Comparison of ENCODE assay signal across 3 fruit fly cellular contexts in genomic region chr3R:20318166-20318690, dm6.
TF ChIP-seq lines count a peak whose summit lies in the region.

No protein-coding gene starts in this region.

- TF ChIP-seq CTCF in whole organism, embryonic (GFP tag; optimal IDR thresholded peaks at IDR 0.05; lab: Kevin White, UChicago): no peak

TF ChIP-seq in whole organism, embryonic, 481 proteins besides CTCF, POLR2A, EP300 and RAD21:
- TF ChIP-seq CG32532 (GFP tag; IDR thresholded peaks at IDR 0.05; lab: Robert Waterston, UW) (0 out of 2 replicates have a peak, but pooled peaks have one; percentile 7), CG2120 (GFP tag; optimal IDR thresholded peaks at IDR 0.05; lab: Kevin White, UChicago) (peak; percentile 6), Med (GFP tag; lab: Kevin White, UChicago) (peak; percentile 77), CG30431 (GFP tag; optimal IDR thresholded peaks at IDR 0.05; lab: Kevin White, UChicago) (no peak), CG10274 (GFP tag; optimal IDR thresholded peaks at IDR 0.05; lab: Kevin White, UChicago) (peak; percentile 94), CG2129 (GFP tag; IDR thresholded peaks at IDR 0.05; lab: Robert Waterston, UW; ENCODE audit: partially characterized antibody) (no peak), CG15269 (tag; optimal IDR thresholded peaks at IDR 0.05; lab: Kevin White, UChicago) (peak; percentile 16), usp (GFP tag; optimal IDR thresholded peaks at IDR 0.05; lab: Kevin White, UChicago) (no peak), CG18599 (GFP tag; optimal IDR thresholded peaks at IDR 0.05; lab: Kevin White, UChicago) (peak; percentile 3)
TF ChIP-seq in whole organism, embryonic: peak in this region for 6.

TF ChIP-seq in whole organism, prepupa, 60 proteins besides CTCF, POLR2A, EP300 and RAD21:
- no peak for TF ChIP-seq Eip75B (GFP tag; optimal IDR thresholded peaks at IDR 0.05; lab: Kevin White, UChicago)
- TF ChIP-seq topi (GFP tag; optimal IDR thresholded peaks at IDR 0.05; lab: Kevin White, UChicago): no peak
- TF ChIP-seq svp (GFP tag; lab: Kevin White, UChicago): peak; percentile 67
- no peak for TF ChIP-seq cyc (GFP tag; optimal IDR thresholded peaks at IDR 0.05; lab: Kevin White, UChicago)

TF ChIP-seq in whole organism, pupa, 21 proteins besides CTCF, POLR2A, EP300 and RAD21:
- no peak for TF ChIP-seq rn (GFP tag; IDR thresholded peaks at IDR 0.05; lab: Robert Waterston, UW)
- no peak for TF ChIP-seq CG14655 (GFP tag; optimal IDR thresholded peaks at IDR 0.05; lab: Kevin White, UChicago)
- no peak for TF ChIP-seq fd96Ca (GFP tag; IDR thresholded peaks at IDR 0.05; lab: Robert Waterston, UW)
- 0 out of 2 replicates have a peak, but pooled peaks have one; percentile 1 for TF ChIP-seq CG12605 (GFP tag; IDR thresholded peaks at IDR 0.05; lab: Robert Waterston, UW)
- TF ChIP-seq CG13204 (GFP tag; optimal IDR thresholded peaks at IDR 0.05; lab: Kevin White, UChicago): no peak
- TF ChIP-seq EcR (GFP tag; optimal IDR thresholded peaks at IDR 0.05; lab: Kevin White, UChicago): no peak
TF ChIP-seq in whole organism, pupa: peak in this region for 1.
